Worm (Caenorhabditis elegans): Measurements from ENCODE around the gene alg-4.

ce11 chrIII:9859133-9859775, 32.0 kb downstream of the alg-4 start, which contains the start of gene gpdh-2:
- TF ChIP-seq lin-39 (tag; optimal IDR thresholded peaks at IDR 0.05): no peak
- no peak for TF ChIP-seq nhr-77 (tag; optimal IDR thresholded peaks at IDR 0.05)
- TF ChIP-seq nhr-12 (tag; optimal IDR thresholded peaks at IDR 0.05): no peak
- TF ChIP-seq skn-1 (tag; optimal IDR thresholded peaks at IDR 0.05): no peak
- TF ChIP-seq ceh-16 (tag; optimal IDR thresholded peaks at IDR 0.05): no peak
- no peak for TF ChIP-seq lin-13 (GFP tag; optimal IDR thresholded peaks at IDR 0.05)
- TF ChIP-seq nhr-237 (tag; optimal IDR thresholded peaks at IDR 0.05): no peak
- TF ChIP-seq aly-2 (tag; optimal IDR thresholded peaks at IDR 0.05): no peak
- no peak for TF ChIP-seq mab-5 (tag; optimal IDR thresholded peaks at IDR 0.05)
